Worm (Caenorhabditis elegans) whole organism, midembryonic: Measurements from ENCODE around the gene Y45F10D.16.

Experiments used
- T22C8.4 ChIP-seq: fragments of 200-800 bp; sonication (Bioruptor generic); IDR thresholded peaks from 2 replicates; pipeline ENCODE4 v1.3.6; 2022; ENCODE audit warnings: missing genetic modification characterization, missing compliant biosample characterization
- cog-1 ChIP-seq: sonication (generic microtip); optimal IDR thresholded peaks from 2 replicates; lab custom pipeline; 2016; ENCODE audit warnings: missing genetic modification characterization, missing compliant biosample characterization
- flt-1 ChIP-seq: fragments of 200-800 bp; sonication (Bioruptor generic); IDR thresholded peaks from 2 replicates; pipeline ENCODE4 v1.3.6; 2022; ENCODE audit warnings: missing genetic modification characterization, missing compliant biosample characterization
- klf-2 ChIP-seq: fragments of 200-800 bp; sonication (Bioruptor generic); conservative IDR thresholded peaks from 2 replicates; pipeline ENCODE4 v1.3.6; 2022; ENCODE audit warnings: missing genetic modification reagents, missing genetic modification characterization, missing compliant biosample characterization
- med-1 ChIP-seq: sonication (generic microtip); optimal IDR thresholded peaks from 2 replicates; lab custom pipeline; 2017; ENCODE audit warnings: missing genetic modification characterization, mild to moderate bottlenecking, missing compliant biosample characterization, antibody characterized with exemption, missing genetic modification reagents; ENCODE audit not compliant: insufficient read depth
- ref-1 ChIP-seq: fragments of 200-800 bp; sonication (Bioruptor generic); conservative IDR thresholded peaks from 2 replicates; pipeline ENCODE4 v1.3.6; 2022; ENCODE audit warnings: missing genetic modification reagents, missing genetic modification characterization, missing compliant biosample characterization
- tab-1 ChIP-seq: fragments of 200-800 bp; sonication (Bioruptor generic); IDR thresholded peaks from 2 replicates; pipeline ENCODE4 v1.3.6; 2022; ENCODE audit warnings: missing genetic modification characterization, missing compliant biosample characterization
- ztf-23 ChIP-seq: fragments of 200-800 bp; sonication (Bioruptor generic); IDR thresholded peaks from 2 replicates; pipeline ENCODE4 v1.3.6; 2022; ENCODE audit warnings: missing genetic modification reagents, missing genetic modification characterization, missing compliant biosample characterization
- ztf-29 ChIP-seq: fragments of 200-800 bp; sonication (Bioruptor generic); IDR thresholded peaks from 2 replicates; pipeline ENCODE4 v1.3.6; 2022; ENCODE audit warnings: missing genetic modification reagents, missing genetic modification characterization, missing compliant biosample characterization

The Y45F10D.16 gene

DNA sequence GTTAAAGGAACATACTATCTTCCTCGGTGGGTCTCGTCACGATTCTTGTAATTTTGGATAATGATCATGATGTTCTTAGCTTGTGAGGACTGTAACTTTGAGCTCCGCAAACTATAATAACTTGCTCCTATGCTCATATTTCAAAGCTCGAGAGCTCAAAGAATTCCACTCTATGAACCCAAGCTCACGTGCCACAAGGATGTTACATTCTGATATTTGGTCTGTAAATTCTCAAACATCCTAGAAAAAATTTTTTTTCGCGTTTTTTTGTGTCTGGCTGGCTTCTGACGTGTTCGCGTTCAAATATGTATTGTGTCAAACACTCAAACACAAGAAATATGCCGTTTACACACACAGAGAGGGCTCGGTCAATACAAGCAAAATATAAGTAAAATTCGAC, at the start of gene Y45F10D.16:
TSS of gene Y45F10D.16 (plus strand) at position 301 of the 400 bp plus-strand sequence.
- TF ChIP-seq ztf-23 (no peak), med-1 (GFP tag; lab: Kevin White, UChicago) (no peak), T22C8.4 (GFP tag; lab: Robert Waterston, UW) (no peak), tab-1 (GFP tag; lab: Robert Waterston, UW) (no peak), flt-1 (GFP tag; lab: Robert Waterston, UW) (no peak), ref-1 (GFP tag; lab: Robert Waterston, UW) (no peak), ztf-29 (no peak), cog-1 (tag; lab: Kevin White, UChicago) (no peak), klf-2 (GFP tag; lab: Robert Waterston, UW) (no peak)

DNA sequence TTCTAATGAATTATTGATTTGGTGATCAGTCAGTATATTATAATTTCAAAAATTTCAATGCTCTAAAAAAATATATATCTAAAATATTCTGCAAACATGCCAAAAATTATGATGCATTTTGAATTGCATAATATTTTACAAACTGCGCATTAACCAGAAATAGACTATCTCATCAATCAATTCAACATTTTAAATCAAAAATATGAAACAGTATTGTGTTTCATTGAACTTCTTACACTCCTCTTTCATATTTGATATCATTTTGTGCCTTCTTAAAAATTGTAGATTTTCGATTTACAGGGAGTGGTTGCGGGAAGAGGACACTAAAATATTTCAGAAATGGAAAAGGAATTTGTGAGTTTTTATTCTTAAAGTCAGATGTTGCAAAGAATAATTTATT, 49.6 kb upstream of the Y45F10D.16 start, which contains the start of gene ent-4:
TSS of gene ent-4 (plus strand) at position 301 of the 400 bp plus-strand sequence.
- TF ChIP-seq ref-1 (GFP tag; lab: Robert Waterston, UW) (no peak), ztf-29 (no peak), T22C8.4 (GFP tag; lab: Robert Waterston, UW) (no peak), flt-1 (GFP tag; lab: Robert Waterston, UW) (no peak), ztf-23 (no peak), klf-2 (GFP tag; lab: Robert Waterston, UW) (no peak), tab-1 (GFP tag; lab: Robert Waterston, UW) (no peak), cog-1 (tag; lab: Kevin White, UChicago) (no peak), med-1 (GFP tag; lab: Kevin White, UChicago) (no peak)

DNA sequence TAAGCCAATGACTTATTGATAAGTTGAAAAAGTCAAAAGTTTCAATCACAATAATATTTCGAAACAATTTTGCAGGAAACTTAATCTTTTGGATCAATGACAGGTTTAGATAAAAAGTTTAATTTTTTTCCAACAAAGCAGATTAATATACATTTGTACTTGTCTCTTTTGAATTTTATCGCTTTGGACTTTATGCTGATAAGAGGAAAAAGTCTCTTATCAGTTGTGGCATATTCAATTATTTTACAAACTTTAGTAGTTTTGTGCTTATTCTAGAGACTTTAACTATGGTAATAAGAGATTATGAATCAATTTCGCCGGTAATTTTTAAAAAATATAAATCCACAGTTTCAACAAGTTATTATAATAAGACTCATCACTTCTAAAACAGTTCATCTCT, 48.4 kb upstream of the Y45F10D.16 start:
- no peak for TF ChIP-seq flt-1 (GFP tag; lab: Robert Waterston, UW)
- no peak for TF ChIP-seq klf-2 (GFP tag; lab: Robert Waterston, UW)
- no peak for TF ChIP-seq cog-1 (tag; lab: Kevin White, UChicago)
- TF ChIP-seq med-1 (GFP tag; lab: Kevin White, UChicago), result no peak
- TF ChIP-seq T22C8.4 (GFP tag; lab: Robert Waterston, UW), result no peak
- TF ChIP-seq ref-1 (GFP tag; lab: Robert Waterston, UW), result no peak
- no peak for TF ChIP-seq tab-1 (GFP tag; lab: Robert Waterston, UW)
- no peak for TF ChIP-seq ztf-29
- no peak for TF ChIP-seq ztf-23

DNA sequence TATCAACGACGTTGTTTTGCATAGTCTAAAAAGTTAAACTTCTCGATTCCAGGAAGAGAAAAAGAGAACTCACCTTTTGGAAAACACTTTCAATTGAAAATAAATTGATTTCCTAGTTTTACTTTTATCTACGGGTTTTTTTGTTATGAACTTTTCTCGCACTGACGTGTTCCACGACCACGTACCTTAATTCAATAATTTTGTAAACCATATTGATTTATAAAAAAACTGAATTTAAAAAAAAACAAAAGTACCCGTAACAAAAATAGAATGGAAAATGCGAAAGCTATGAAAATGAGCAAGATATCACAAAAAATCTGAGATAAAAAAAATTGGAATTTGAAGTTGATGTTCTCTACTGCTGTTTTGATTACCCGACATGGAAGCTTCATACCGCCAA, 34.0 kb upstream of the Y45F10D.16 start, which contains the start of gene C47A4.3:
TSS of gene C47A4.3 (minus strand) at position 101 of the 400 bp plus-strand sequence.
- TF ChIP-seq med-1 (GFP tag; lab: Kevin White, UChicago) (no peak), cog-1 (tag; lab: Kevin White, UChicago) (no peak), ztf-29 (no peak), ztf-23 (no peak), tab-1 (GFP tag; lab: Robert Waterston, UW) (no peak), T22C8.4 (GFP tag; lab: Robert Waterston, UW) (no peak), klf-2 (GFP tag; lab: Robert Waterston, UW) (no peak), ref-1 (GFP tag; lab: Robert Waterston, UW) (no peak), flt-1 (GFP tag; lab: Robert Waterston, UW) (no peak)

DNA sequence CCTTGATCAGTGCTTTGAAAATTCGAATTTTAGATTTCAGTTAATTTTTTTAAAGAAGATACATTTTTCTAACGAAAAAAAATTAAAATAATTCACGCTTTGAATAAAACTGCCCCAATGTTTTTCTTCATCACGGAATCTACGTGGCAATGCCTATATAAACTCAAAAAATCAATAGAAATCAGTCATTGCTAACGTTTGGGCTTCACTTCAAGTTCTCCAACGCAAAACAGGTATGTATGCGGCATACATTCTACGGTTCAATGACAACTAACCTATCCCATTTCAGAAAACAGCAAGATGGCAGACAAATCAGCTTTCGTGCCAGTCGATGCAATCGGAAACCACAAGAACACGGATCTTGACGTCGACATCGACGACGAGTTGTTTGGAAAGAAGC, 30.8 kb upstream of the Y45F10D.16 start, which contains the start of gene C47A4.5:
TSS of gene C47A4.5 (plus strand) at position 301 of the 400 bp plus-strand sequence.
- TF ChIP-seq cog-1 (tag; lab: Kevin White, UChicago) (no peak), med-1 (GFP tag; lab: Kevin White, UChicago) (no peak), ref-1 (GFP tag; lab: Robert Waterston, UW) (no peak), ztf-29 (no peak), flt-1 (GFP tag; lab: Robert Waterston, UW) (no peak), klf-2 (GFP tag; lab: Robert Waterston, UW) (no peak)

DNA sequence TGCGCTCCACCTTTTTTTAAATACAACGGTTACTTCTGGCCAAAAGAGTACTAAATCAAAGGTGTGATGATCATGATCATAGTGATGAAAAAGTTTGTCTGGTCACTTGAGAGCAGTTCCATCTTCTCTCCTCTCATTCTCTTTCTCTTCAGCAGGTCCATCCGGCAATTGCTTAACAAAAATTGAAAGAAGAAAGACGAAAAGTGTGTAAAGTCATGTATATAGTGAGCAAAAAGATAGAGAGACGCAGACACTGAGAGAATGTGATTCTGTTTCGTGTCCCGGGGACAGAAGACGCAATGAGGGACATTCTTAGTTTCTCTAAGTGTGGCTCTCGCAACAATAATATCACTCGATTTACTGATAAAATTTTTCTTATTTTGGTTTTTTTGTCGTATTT, 27.4 kb upstream of the Y45F10D.16 start:
- TF ChIP-seq klf-2 (GFP tag; lab: Robert Waterston, UW) (no peak), ztf-29 (no peak), flt-1 (GFP tag; lab: Robert Waterston, UW) (no peak), ref-1 (GFP tag; lab: Robert Waterston, UW) (no peak), cog-1 (tag; lab: Kevin White, UChicago) (no peak)

DNA sequence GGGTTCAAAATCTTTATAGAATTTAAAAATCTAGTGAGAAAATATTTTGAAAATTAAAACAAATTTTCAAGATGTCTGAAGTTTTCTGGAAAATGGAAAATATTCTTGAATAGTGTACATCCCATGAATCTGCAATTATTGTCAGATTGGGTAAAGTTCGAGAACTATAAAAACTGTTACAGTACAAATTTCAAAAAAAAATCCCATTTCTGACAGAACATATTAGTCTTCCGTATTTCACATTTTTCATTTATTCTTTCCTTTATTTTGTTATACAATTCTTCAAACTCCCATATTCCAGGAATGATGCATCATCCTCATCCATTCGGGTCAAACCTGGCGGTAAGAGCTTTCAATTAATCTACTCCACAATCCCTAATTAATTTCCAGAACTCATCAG, 26.2 kb upstream of the Y45F10D.16 start, which contains the start of gene sorb-1:
TSS of gene sorb-1 (plus strand) at position 301 of the 400 bp plus-strand sequence.
- no peak for TF ChIP-seq cog-1 (tag; lab: Kevin White, UChicago)
- TF ChIP-seq klf-2 (GFP tag; lab: Robert Waterston, UW), result no peak
- TF ChIP-seq tab-1 (GFP tag; lab: Robert Waterston, UW), result no peak

DNA sequence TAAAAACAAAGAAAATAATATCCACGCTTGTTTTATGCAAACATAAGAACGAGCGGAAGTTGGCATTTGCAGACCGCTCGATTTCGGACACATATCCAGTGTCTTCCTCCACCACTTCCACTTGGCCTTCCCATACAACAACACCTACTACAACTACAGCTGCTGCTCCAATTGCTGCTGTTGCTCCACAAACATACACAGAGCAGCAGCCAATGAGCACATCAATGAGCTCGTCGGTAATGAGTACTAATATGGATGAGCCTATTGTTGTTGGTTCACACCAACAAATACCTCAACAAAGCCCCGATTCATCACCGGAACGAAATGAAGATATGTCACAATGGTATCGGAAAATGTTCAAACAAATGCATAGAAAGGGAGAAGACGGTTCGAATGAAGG, 20.6 kb upstream of the Y45F10D.16 start:
- TF ChIP-seq klf-2 (GFP tag; lab: Robert Waterston, UW) (no peak), flt-1 (GFP tag; lab: Robert Waterston, UW) (no peak), ref-1 (GFP tag; lab: Robert Waterston, UW) (no peak), tab-1 (GFP tag; lab: Robert Waterston, UW) (no peak)

DNA sequence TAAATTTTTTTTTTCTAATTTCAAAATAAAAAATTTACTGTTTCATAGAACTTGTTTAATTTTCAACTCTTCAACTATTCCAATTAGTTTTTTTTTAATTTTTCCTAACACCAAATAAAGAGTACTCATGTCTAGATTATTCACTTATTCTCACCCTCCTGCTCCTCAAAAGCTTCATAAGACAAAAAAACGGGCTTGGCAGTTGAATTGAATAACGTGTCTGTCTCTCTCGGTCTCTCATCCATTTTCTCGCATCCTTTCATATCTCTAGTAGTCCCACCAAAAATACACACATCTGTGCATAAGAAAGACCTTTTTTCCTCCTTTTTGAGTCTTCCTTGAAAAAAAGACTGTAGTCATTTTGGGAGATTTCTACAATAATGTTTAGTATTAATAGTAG, 12.8 kb upstream of the Y45F10D.16 start:
- TF ChIP-seq med-1 (GFP tag; lab: Kevin White, UChicago), result no peak
- no peak for TF ChIP-seq ref-1 (GFP tag; lab: Robert Waterston, UW)
- TF ChIP-seq flt-1 (GFP tag; lab: Robert Waterston, UW), result no peak
- TF ChIP-seq ztf-29, result no peak
- no peak for TF ChIP-seq klf-2 (GFP tag; lab: Robert Waterston, UW)
- no peak for TF ChIP-seq cog-1 (tag; lab: Kevin White, UChicago)
- TF ChIP-seq T22C8.4 (GFP tag; lab: Robert Waterston, UW), result no peak
- no peak for TF ChIP-seq tab-1 (GFP tag; lab: Robert Waterston, UW)
- no peak for TF ChIP-seq ztf-23

DNA sequence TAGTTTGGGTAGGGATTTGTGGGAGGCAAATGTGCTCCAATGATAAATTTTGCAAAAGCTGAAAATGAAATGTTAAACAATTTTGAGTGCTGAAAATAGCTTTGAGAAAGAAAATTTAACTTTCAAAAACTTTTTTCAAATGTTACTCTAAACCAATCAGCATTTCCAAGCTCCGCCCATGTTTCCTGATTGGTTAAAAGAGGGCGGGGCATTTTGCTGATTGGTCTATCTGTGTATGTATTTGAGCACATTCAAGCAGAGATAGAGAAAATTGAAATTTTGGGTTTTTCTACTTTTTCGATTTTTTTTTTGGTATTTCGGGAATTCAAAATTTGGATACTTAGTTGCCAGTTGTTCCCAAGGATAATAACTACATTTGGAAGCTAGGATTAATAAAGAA, 11.5 kb upstream of the Y45F10D.16 start:
- TF ChIP-seq ref-1 (GFP tag; lab: Robert Waterston, UW) (no peak), flt-1 (GFP tag; lab: Robert Waterston, UW) (no peak), tab-1 (GFP tag; lab: Robert Waterston, UW) (no peak), cog-1 (tag; lab: Kevin White, UChicago) (no peak), T22C8.4 (GFP tag; lab: Robert Waterston, UW) (no peak), klf-2 (GFP tag; lab: Robert Waterston, UW) (no peak)
